Worm (Caenorhabditis elegans) whole organism, L4 larva: ENCODE data around the gene F56B3.4.

Source experiments
- ama-1 ChIP-seq: fragments of 150-350 bp; optimal IDR thresholded peaks from 2 replicates; lab custom pipeline; 2014; ENCODE audit warnings: inconsistent platforms, mixed read lengths
- cey-2 ChIP-seq: sonication (generic microtip); optimal IDR thresholded peaks from 3 replicates; lab custom pipeline; 2017; ENCODE audit warnings: missing genetic modification characterization, mild to moderate bottlenecking, missing compliant biosample characterization, antibody characterized with exemption, borderline replicate concordance; ENCODE audit not compliant: insufficient read depth
- jun-1 ChIP-seq: fragments of 150-350 bp; optimal IDR thresholded peaks from 2 replicates; lab custom pipeline; 2014; ENCODE audit warnings: missing biosample characterization, missing genetic modification reagents, missing genetic modification characterization
- lin-13 ChIP-seq: fragments of 150-350 bp; optimal IDR thresholded peaks from 2 replicates; lab custom pipeline; 2014; ENCODE audit warnings: missing biosample characterization, missing genetic modification reagents, missing genetic modification characterization
- lin-39 ChIP-seq: fragments of 150-350 bp; optimal IDR thresholded peaks from 2 replicates; lab custom pipeline; 2014; ENCODE audit warnings: missing biosample characterization, missing genetic modification reagents, missing genetic modification characterization
- lsy-2 ChIP-seq, 2 experiments: fragments of 150-350 bp in 1 of 2; sonication (generic microtip) in 1 of 2; optimal IDR thresholded peaks; 2 replicates each; lab custom pipeline; 2014 to 2017; ENCODE audit warnings: missing biosample characterization in 2 of 2, missing genetic modification characterization in 2 of 2
- nhr-11 ChIP-seq: fragments of 150-350 bp; optimal IDR thresholded peaks from 2 replicates; lab custom pipeline; 2014; ENCODE audit warnings: missing biosample characterization, missing genetic modification characterization
- nhr-48 ChIP-seq: sonication (generic microtip); optimal IDR thresholded peaks from 2 replicates; lab custom pipeline; 2016; ENCODE audit warnings: mild to moderate bottlenecking, missing genetic modification characterization, missing compliant biosample characterization
- pqm-1 ChIP-seq: sonication (generic microtip); optimal IDR thresholded peaks from 2 replicates; lab custom pipeline; 2017; ENCODE audit warnings: missing biosample characterization, missing genetic modification characterization
- skn-1 ChIP-seq: fragments of 150-350 bp; optimal IDR thresholded peaks from 2 replicates; lab custom pipeline; 2014; ENCODE audit warnings: missing biosample characterization, missing genetic modification characterization
- tag-97 ChIP-seq: fragments of 200-800 bp; sonication (Bioruptor generic); IDR thresholded peaks from 2 replicates; pipeline ENCODE4 v1.3.6; 2022; ENCODE audit warnings: missing genetic modification characterization, missing compliant biosample characterization
- tra-1 ChIP-seq: fragments of 200-800 bp; sonication (Bioruptor generic); IDR thresholded peaks from 2 replicates; pipeline ENCODE4 v1.3.6; 2022; ENCODE audit warnings: missing genetic modification reagents, missing genetic modification characterization, missing compliant biosample characterization
- unc-130 ChIP-seq: sonication (generic microtip); optimal IDR thresholded peaks from 2 replicates; lab custom pipeline; 2016; ENCODE audit warnings: missing genetic modification reagents, missing genetic modification characterization, missing compliant biosample characterization

DNA sequence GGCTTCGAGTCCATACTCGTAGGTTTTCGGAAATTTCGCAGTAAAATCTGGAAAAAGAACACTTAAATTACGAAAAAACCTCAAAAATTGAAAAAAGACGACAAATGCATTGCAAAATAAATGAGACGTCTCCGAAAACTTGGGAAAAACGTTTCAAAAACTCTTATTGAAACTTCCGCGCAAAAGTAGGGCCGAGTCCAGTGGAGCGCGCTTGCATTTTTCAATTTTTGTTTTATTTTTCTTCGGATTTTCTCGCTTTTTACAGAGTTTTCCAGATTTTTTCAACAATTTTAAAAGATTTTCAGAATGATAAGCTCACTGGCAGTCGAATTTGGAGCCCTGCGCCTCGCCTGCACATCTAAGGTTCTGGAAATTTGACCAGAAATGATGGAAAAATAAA, 21.1 kb downstream of the F56B3.4 start, which contains the start of gene mrpl-2:
- TF ChIP-seq cey-2 (tag; lab: Kevin White, UChicago), result no peak
- TF ChIP-seq nhr-11 (tag; lab: Kevin White, UChicago), result no peak
- TF ChIP-seq lin-39 (tag; lab: Kevin White, UChicago), result no peak
- no peak for TF ChIP-seq lsy-2 (tag; optimal IDR thresholded peaks at IDR 0.05; lab: Kevin White, UChicago)
- TF ChIP-seq tag-97, result no peak
- no peak for TF ChIP-seq pqm-1 (tag; lab: Kevin White, UChicago)
- no peak for TF ChIP-seq jun-1
- no peak for TF ChIP-seq tra-1 (GFP tag; lab: Robert Waterston, UW)
- no peak for TF ChIP-seq ama-1 (lab: Kevin White, UChicago)
- no peak for TF ChIP-seq lin-13 (GFP tag; lab: Kevin White, UChicago)
- TF ChIP-seq unc-130 (GFP tag; lab: Kevin White, UChicago), result no peak
- TF ChIP-seq skn-1 (tag; lab: Kevin White, UChicago), result no peak
- TF ChIP-seq nhr-48 (tag; lab: Kevin White, UChicago), result no peak
